Fruit fly (Drosophila melanogaster): ENCODE data around the gene CG2202.
A peak's percentile ranks its signal among the peaks of the same experiment; 100 is the strongest.

Gene CG2202

dm6 chrX:10835631-10836030 is 12.9 kb upstream of the CG2202 start (continued):
- TF ChIP-seq CG10366 (GFP tag; IDR thresholded peaks at IDR 0.05), result no peak
- no peak for TF ChIP-seq CG18262 (tag; optimal IDR thresholded peaks at IDR 0.05)
- no peak for TF ChIP-seq sc (optimal IDR thresholded peaks at IDR 0.05)
- TF ChIP-seq sc (GFP tag; optimal IDR thresholded peaks at IDR 0.05), result no peak
- no peak for TF ChIP-seq Xbp1 (GFP tag; optimal IDR thresholded peaks at IDR 0.05)
- TF ChIP-seq chinmo (GFP tag; IDR thresholded peaks at IDR 0.05; ENCODE audit: partially characterized antibody), result 0 out of 4 replicates have a peak, but pooled peaks have one; percentile 23
- no peak for TF ChIP-seq hbn (GFP tag; IDR thresholded peaks at IDR 0.05; ENCODE audit: partially characterized antibody)
- TF ChIP-seq gcm (GFP tag; optimal IDR thresholded peaks at IDR 0.05), result no peak
- TF ChIP-seq CG30403 (GFP tag; optimal IDR thresholded peaks at IDR 0.05), result no peak
- TF ChIP-seq HmgZ (tag; optimal IDR thresholded peaks at IDR 0.05), result no peak
- no peak for TF ChIP-seq CG7786 (GFP tag; optimal IDR thresholded peaks at IDR 0.05)
- TF ChIP-seq HmgD (GFP tag; optimal IDR thresholded peaks at IDR 0.05), result no peak
- no peak for TF ChIP-seq Atf6 (GFP tag; IDR thresholded peaks at IDR 0.05)
- TF ChIP-seq dpn (GFP tag; optimal IDR thresholded peaks at IDR 0.05), result no peak
- TF ChIP-seq hb (GFP tag; IDR thresholded peaks at IDR 0.05; ENCODE audit: partially characterized antibody), result no peak
- no peak for TF ChIP-seq sna (GFP tag; IDR thresholded peaks at IDR 0.05; ENCODE audit: partially characterized antibody)
- TF ChIP-seq Opbp (GFP tag; IDR thresholded peaks at IDR 0.05; ENCODE audit: partially characterized antibody), result 0 out of 3 replicates have a peak, but pooled peaks have one; percentile 39
- TF ChIP-seq CkIIα-i1 (GFP tag; IDR thresholded peaks at IDR 0.05), result no peak
- no peak for TF ChIP-seq kah (GFP tag; optimal IDR thresholded peaks at IDR 0.05)
- no peak for TF ChIP-seq zf30C (GFP tag; optimal IDR thresholded peaks at IDR 0.05)
- TF ChIP-seq ERR (GFP tag; optimal IDR thresholded peaks at IDR 0.05), result no peak
- no peak for TF ChIP-seq fd96Cb (tag; optimal IDR thresholded peaks at IDR 0.05)
- TF ChIP-seq Med (GFP tag), result peak; percentile 68
- TF ChIP-seq HLH4C (GFP tag; IDR thresholded peaks at IDR 0.05; ENCODE audit: partially characterized antibody), result no peak
- TF ChIP-seq HLHmδ (GFP tag; optimal IDR thresholded peaks at IDR 0.05), result no peak
- no peak for TF ChIP-seq CG6854 (GFP tag; optimal IDR thresholded peaks at IDR 0.05)
- no peak for TF ChIP-seq kay (GFP tag; optimal IDR thresholded peaks at IDR 0.05)
- no peak for TF ChIP-seq CG10267 (tag; optimal IDR thresholded peaks at IDR 0.05)
- TF ChIP-seq CG14441 (GFP tag; IDR thresholded peaks at IDR 0.05), result no peak
- TF ChIP-seq Dll (GFP tag; IDR thresholded peaks at IDR 0.05; ENCODE audit: partially characterized antibody), result no peak
- no peak for TF ChIP-seq repo (GFP tag; optimal IDR thresholded peaks at IDR 0.05)
- no peak for TF ChIP-seq tup (GFP tag; optimal IDR thresholded peaks at IDR 0.05)
- no peak for TF ChIP-seq CG3163 (GFP tag; optimal IDR thresholded peaks at IDR 0.05)
- TF ChIP-seq CG4282 (GFP tag; optimal IDR thresholded peaks at IDR 0.05), result no peak
- no peak for TF ChIP-seq PHDP (tag; optimal IDR thresholded peaks at IDR 0.05)
- TF ChIP-seq CG9437 (GFP tag; optimal IDR thresholded peaks at IDR 0.05), result no peak
- no peak for TF ChIP-seq oc (tag; optimal IDR thresholded peaks at IDR 0.05)
- TF ChIP-seq run (tag; optimal IDR thresholded peaks at IDR 0.05), result no peak
- TF ChIP-seq CG3281 (GFP tag; optimal IDR thresholded peaks at IDR 0.05), result no peak
- TF ChIP-seq B-H2 (GFP tag; optimal IDR thresholded peaks at IDR 0.05), result no peak
- TF ChIP-seq stc (GFP tag; IDR thresholded peaks at IDR 0.05), result no peak
- TF ChIP-seq pan (optimal IDR thresholded peaks at IDR 0.05), result no peak
- TF ChIP-seq pan (GFP tag; optimal IDR thresholded peaks at IDR 0.05 in 1 of 2, IDR thresholded peaks at IDR 0.05 in 1 of 2), result peak in 1 of 2 experiments; percentile 16
- TF ChIP-seq CG8924 (tag; optimal IDR thresholded peaks at IDR 0.05), result no peak
- no peak for TF ChIP-seq CG12391 (tag; optimal IDR thresholded peaks at IDR 0.05)
- TF ChIP-seq chif (GFP tag; optimal IDR thresholded peaks at IDR 0.05), result no peak
- no peak for TF ChIP-seq Fer2 (tag; optimal IDR thresholded peaks at IDR 0.05)
- TF ChIP-seq fru (optimal IDR thresholded peaks at IDR 0.05), result no peak
- no peak for TF ChIP-seq klu (GFP tag; IDR thresholded peaks at IDR 0.05)
- no peak for TF ChIP-seq Kr (GFP tag; optimal IDR thresholded peaks at IDR 0.05)
- no peak for TF ChIP-seq CG3847 (GFP tag; IDR thresholded peaks at IDR 0.05)
- peak; percentile 24 for TF ChIP-seq cg (GFP tag; optimal IDR thresholded peaks at IDR 0.05)
